Fruit fly (Drosophila melanogaster) whole organism, prepupa: ENCODE measurements around the gene CG42266.

Experiments used
- Blimp-1 ChIP-seq: fragments of 200-800 bp; sonication (Bioruptor generic); optimal IDR thresholded peaks from 3 replicates; lab custom pipeline; 2017; ENCODE audit warnings: missing biosample characterization, missing genetic modification characterization, mild to moderate bottlenecking, moderate library complexity, missing genetic modification reagents
- CG10631 ChIP-seq: fragments of 200-800 bp; sonication (Bioruptor generic); optimal IDR thresholded peaks from 2 replicates; lab custom pipeline; 2016; ENCODE audit warnings: missing biosample characterization, missing genetic modification characterization
- CG10669 ChIP-seq: fragments of 200-800 bp; sonication (Bioruptor generic); optimal IDR thresholded peaks from 3 replicates; lab custom pipeline; 2018; ENCODE audit warnings: missing biosample characterization, mild to moderate bottlenecking, missing genetic modification characterization, moderate library complexity
- CG11294 ChIP-seq: fragments of 200-800 bp; sonication (Bioruptor generic); IDR thresholded peaks from 2 replicates; pipeline ENCODE4 v1.3.6; 2022; ENCODE audit warnings: missing biosample characterization, missing genetic modification characterization
- CG11902 ChIP-seq: fragments of 200-800 bp; sonication (Bioruptor generic); optimal IDR thresholded peaks from 3 replicates; lab custom pipeline; 2016; ENCODE audit warnings: missing biosample characterization, missing genetic modification characterization
- CG15336 ChIP-seq: fragments of 200-800 bp; sonication (Bioruptor generic); IDR thresholded peaks from 2 replicates; pipeline ENCODE4 v1.3.6; 2022; ENCODE audit warnings: missing biosample characterization, missing genetic modification characterization
- CG16779 ChIP-seq: fragments of 200-800 bp; sonication (Bioruptor generic); optimal IDR thresholded peaks from 3 replicates; lab custom pipeline; 2017; ENCODE audit warnings: missing biosample characterization, mild to moderate bottlenecking, missing genetic modification characterization
- CG3032 ChIP-seq: fragments of 200-800 bp; optimal IDR thresholded peaks from 2 replicates; lab custom pipeline; 2019; ENCODE audit warnings: missing biosample characterization, mild to moderate bottlenecking, missing genetic modification characterization, moderate library complexity
- CG31627 ChIP-seq: fragments of 200-800 bp; sonication (Bioruptor generic); optimal IDR thresholded peaks from 3 replicates; lab custom pipeline; 2016; ENCODE audit warnings: missing biosample characterization, missing genetic modification characterization
- CG32006 ChIP-seq: fragments of 200-800 bp; sonication (Bioruptor generic); optimal IDR thresholded peaks from 3 replicates; lab custom pipeline; 2017; ENCODE audit warnings: missing biosample characterization, mild to moderate bottlenecking, missing genetic modification characterization
- CG4318 ChIP-seq: fragments of 200-800 bp; sonication (Bioruptor generic); optimal IDR thresholded peaks from 3 replicates; lab custom pipeline; 2017; ENCODE audit warnings: missing biosample characterization, mild to moderate bottlenecking, missing genetic modification characterization
- CG6163 ChIP-seq: fragments of 200-800 bp; sonication (Bioruptor generic); IDR thresholded peaks from 3 replicates; pipeline ENCODE4 v1.3.6; 2022; ENCODE audit warnings: missing biosample characterization, missing genetic modification characterization
- CG6276 ChIP-seq: fragments of 200-800 bp; sonication (Bioruptor generic); optimal IDR thresholded peaks from 2 replicates; lab custom pipeline; 2017; ENCODE audit warnings: missing biosample characterization, mild to moderate bottlenecking, missing genetic modification characterization
- CG6792 ChIP-seq: fragments of 200-800 bp; sonication (Bioruptor generic); optimal IDR thresholded peaks from 3 replicates; lab custom pipeline; 2016; ENCODE audit warnings: missing biosample characterization, missing genetic modification characterization
- CG6808 ChIP-seq: fragments of 200-800 bp; sonication (Bioruptor generic); optimal IDR thresholded peaks from 3 replicates; lab custom pipeline; 2017; ENCODE audit warnings: missing biosample characterization, missing genetic modification characterization, mild to moderate bottlenecking, moderate library complexity, missing genetic modification reagents
- CG8119 ChIP-seq: fragments of 200-800 bp; sonication (Bioruptor generic); IDR thresholded peaks from 3 replicates; pipeline ENCODE4 v1.3.6; 2022; ENCODE audit warnings: missing biosample characterization, missing genetic modification characterization
- CG8632 ChIP-seq: fragments of 200-800 bp; sonication (Bioruptor generic); optimal IDR thresholded peaks from 3 replicates; lab custom pipeline; 2016; ENCODE audit warnings: missing biosample characterization, missing genetic modification characterization
- CG9139 ChIP-seq: fragments of 200-800 bp; sonication (Bioruptor generic); optimal IDR thresholded peaks from 3 replicates; lab custom pipeline; 2017; ENCODE audit warnings: missing biosample characterization, mild to moderate bottlenecking, missing genetic modification characterization
- Eip75B ChIP-seq: fragments of 200-800 bp; sonication (Bioruptor generic); optimal IDR thresholded peaks from 3 replicates; lab custom pipeline; 2016; ENCODE audit warnings: missing biosample characterization, missing genetic modification characterization
- Eip78C ChIP-seq: fragments of 200-800 bp; sonication (Bioruptor generic); peaks from one replicate; lab custom pipeline; 2016; ENCODE audit warnings: missing biosample characterization, missing genetic modification characterization
- Eip93F ChIP-seq: fragments of 200-800 bp; sonication (Bioruptor generic); optimal IDR thresholded peaks from 2 replicates; lab custom pipeline; 2016; ENCODE audit warnings: missing biosample characterization, mild to moderate bottlenecking, missing genetic modification characterization
- Ets21C ChIP-seq: fragments of 200-800 bp; sonication (Bioruptor generic); optimal IDR thresholded peaks from 3 replicates; lab custom pipeline; 2016; ENCODE audit warnings: missing biosample characterization, missing genetic modification characterization
- Ets96B ChIP-seq: fragments of 200-800 bp; optimal IDR thresholded peaks from 2 replicates; lab custom pipeline; 2019; ENCODE audit warnings: missing biosample characterization, mild to moderate bottlenecking, missing genetic modification characterization, moderate library complexity
- Hr38 ChIP-seq: sonication (Bioruptor generic); optimal IDR thresholded peaks from 2 replicates; lab custom pipeline; 2016; ENCODE audit warnings: missing biosample characterization, missing genetic modification characterization
- Hr39 ChIP-seq: fragments of 200-800 bp; sonication (Bioruptor generic); optimal IDR thresholded peaks from 2 replicates; lab custom pipeline; 2016; ENCODE audit warnings: missing biosample characterization, missing genetic modification characterization
- Hr4 ChIP-seq: fragments of 200-800 bp; sonication (Bioruptor generic); optimal IDR thresholded peaks from 3 replicates; lab custom pipeline; 2016; ENCODE audit warnings: missing biosample characterization, missing genetic modification characterization
- Lpt ChIP-seq: fragments of 200-800 bp; sonication (Bioruptor generic); optimal IDR thresholded peaks from 3 replicates; lab custom pipeline; 2016; ENCODE audit warnings: missing biosample characterization, missing genetic modification characterization
- Met ChIP-seq: fragments of 200-800 bp; sonication (Bioruptor generic); optimal IDR thresholded peaks from 3 replicates; lab custom pipeline; 2016; ENCODE audit warnings: missing biosample characterization, missing genetic modification characterization
- OdsH ChIP-seq: fragments of 200-800 bp; sonication (Bioruptor generic); optimal IDR thresholded peaks from 3 replicates; lab custom pipeline; 2016; ENCODE audit warnings: missing biosample characterization, missing genetic modification characterization
- Smox ChIP-seq: fragments of 200-800 bp; sonication (Bioruptor generic); optimal IDR thresholded peaks from 3 replicates; lab custom pipeline; 2016; ENCODE audit warnings: missing biosample characterization, missing genetic modification characterization
- Sox15 ChIP-seq: fragments of 200-800 bp; sonication (Bioruptor generic); optimal IDR thresholded peaks from 3 replicates; lab custom pipeline; 2016; ENCODE audit warnings: missing biosample characterization, missing genetic modification characterization
- achi ChIP-seq: fragments of 200-800 bp; sonication (Bioruptor generic); optimal IDR thresholded peaks from 3 replicates; lab custom pipeline; 2016; ENCODE audit warnings: missing biosample characterization, missing genetic modification characterization
- acj6 ChIP-seq: fragments of 200-800 bp; sonication (Bioruptor generic); optimal IDR thresholded peaks from 3 replicates; lab custom pipeline; 2016; ENCODE audit warnings: missing biosample characterization, missing genetic modification characterization
- cyc ChIP-seq: fragments of 200-800 bp; sonication (Bioruptor generic); optimal IDR thresholded peaks from 3 replicates; lab custom pipeline; 2016; ENCODE audit warnings: missing biosample characterization, missing genetic modification characterization
- dac ChIP-seq: fragments of 200-800 bp; sonication (Bioruptor generic); optimal IDR thresholded peaks from 2 replicates; lab custom pipeline; 2017; ENCODE audit warnings: missing biosample characterization, mild to moderate bottlenecking, missing genetic modification characterization
- dsx ChIP-seq: fragments of 200-800 bp; optimal IDR thresholded peaks from 3 replicates; lab custom pipeline; 2019; ENCODE audit warnings: missing biosample characterization, mild to moderate bottlenecking, missing genetic modification characterization, moderate library complexity; ENCODE audit not compliant: poor library complexity, severe bottlenecking
- eg ChIP-seq: fragments of 200-800 bp; sonication (Bioruptor generic); IDR thresholded peaks from 3 replicates; pipeline ENCODE4 v1.3.6; 2022; ENCODE audit warnings: missing biosample characterization, missing genetic modification characterization
- esn ChIP-seq: fragments of 200-800 bp; sonication (Bioruptor generic); optimal IDR thresholded peaks from 2 replicates; lab custom pipeline; 2016; ENCODE audit warnings: missing biosample characterization, mild to moderate bottlenecking, missing genetic modification characterization, moderate library complexity
- fd59A ChIP-seq: fragments of 200-800 bp; sonication (Bioruptor generic); optimal IDR thresholded peaks from 2 replicates; lab custom pipeline; 2017; ENCODE audit warnings: missing biosample characterization, mild to moderate bottlenecking, missing genetic modification characterization, missing genetic modification reagents
- fd85E ChIP-seq: fragments of 200-800 bp; sonication (Bioruptor generic); optimal IDR thresholded peaks from 3 replicates; lab custom pipeline; 2016; ENCODE audit warnings: missing biosample characterization, missing genetic modification characterization
- fkh ChIP-seq: fragments of 200-800 bp; sonication (Bioruptor generic); optimal IDR thresholded peaks from 3 replicates; lab custom pipeline; 2017; ENCODE audit warnings: missing biosample characterization, mild to moderate bottlenecking, missing genetic modification characterization, moderate library complexity
- lz ChIP-seq: fragments of 200-800 bp; sonication (Bioruptor generic); optimal IDR thresholded peaks from 3 replicates; lab custom pipeline; 2016; ENCODE audit warnings: missing biosample characterization, missing genetic modification characterization
- net ChIP-seq: fragments of 200-800 bp; sonication (Bioruptor generic); optimal IDR thresholded peaks from 3 replicates; lab custom pipeline; 2016; ENCODE audit warnings: missing biosample characterization, missing genetic modification characterization
- spab ChIP-seq: fragments of 200-800 bp; sonication (Bioruptor generic); optimal IDR thresholded peaks from 2 replicates; lab custom pipeline; 2017; ENCODE audit warnings: missing biosample characterization, mild to moderate bottlenecking, missing genetic modification characterization, missing genetic modification reagents
- ss ChIP-seq, 2 experiments: fragments of 200-800 bp; sonication (Bioruptor generic); optimal IDR thresholded peaks; 2 replicates in 1 of 2; 3 replicates in 1 of 2; lab custom pipeline; 2017 to 2018; ENCODE audit warnings: mild to moderate bottlenecking in 2 of 2, missing biosample characterization in 2 of 2, missing genetic modification characterization in 2 of 2, moderate library complexity in 1 of 2
- svp ChIP-seq: fragments of 200-800 bp; sonication (Bioruptor generic); peaks from one replicate; lab custom pipeline; 2016; ENCODE audit warnings: missing biosample characterization, missing genetic modification characterization
- topi ChIP-seq: fragments of 200-800 bp; sonication (Bioruptor generic); optimal IDR thresholded peaks from 3 replicates; lab custom pipeline; 2016; ENCODE audit warnings: missing biosample characterization, missing genetic modification characterization
- vri ChIP-seq: fragments of 200-800 bp; sonication (Bioruptor generic); optimal IDR thresholded peaks from 3 replicates; lab custom pipeline; 2016; ENCODE audit warnings: missing biosample characterization, mild to moderate bottlenecking, missing genetic modification characterization

CG42266 gene

DNA sequence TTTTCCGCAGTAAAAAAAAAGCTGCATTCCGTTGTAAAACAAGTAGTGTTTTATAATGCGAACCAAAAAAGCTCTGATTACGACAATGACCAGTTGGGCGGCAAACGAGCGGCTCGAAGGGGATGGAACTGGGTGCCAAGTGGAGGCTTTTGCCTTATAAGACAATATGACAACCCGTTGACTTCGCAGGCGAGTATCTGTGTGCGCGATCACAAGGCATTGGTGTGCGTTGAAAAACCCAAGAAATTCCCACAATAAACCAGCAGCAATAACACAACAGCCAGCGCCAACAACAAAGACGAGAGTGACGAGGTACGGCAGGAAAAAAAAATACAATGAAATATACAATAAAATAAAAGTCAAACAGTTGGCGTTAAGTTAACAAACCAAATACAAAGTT lies 25.1 kb downstream of the CG42266 start (continued):
- TF ChIP-seq topi (GFP tag; lab: Kevin White, UChicago) (no peak), CG8632 (GFP tag; lab: Kevin White, UChicago) (no peak), CG9139 (GFP tag; lab: Kevin White, UChicago) (no peak), Eip75B (GFP tag; lab: Kevin White, UChicago) (no peak), ss (GFP tag; optimal IDR thresholded peaks at IDR 0.05; lab: Kevin White, UChicago) (peak in 1 of 2 experiments; percentile 78), cyc (GFP tag; lab: Kevin White, UChicago) (no peak), acj6 (no peak), CG10669 (GFP tag; lab: Kevin White, UChicago) (no peak), Hr38 (no peak), Sox15 (no peak), CG16779 (tag; lab: Kevin White, UChicago) (no peak), CG11294 (GFP tag; lab: Robert Waterston, UW) (no peak), achi (no peak), dsx (GFP tag; lab: Kevin White, UChicago) (peak; percentile 53), CG6163 (GFP tag; lab: Robert Waterston, UW) (peak; percentile 62), fkh (peak; percentile 62), Met (GFP tag; lab: Kevin White, UChicago) (no peak), net (no peak), CG8119 (GFP tag; lab: Robert Waterston, UW) (peak; percentile 28; the same call in 2 of the 3 replicates), CG3032 (tag; lab: Kevin White, UChicago) (peak; percentile 10), CG4318 (no peak), CG6792 (GFP tag; lab: Kevin White, UChicago) (no peak)

DNA sequence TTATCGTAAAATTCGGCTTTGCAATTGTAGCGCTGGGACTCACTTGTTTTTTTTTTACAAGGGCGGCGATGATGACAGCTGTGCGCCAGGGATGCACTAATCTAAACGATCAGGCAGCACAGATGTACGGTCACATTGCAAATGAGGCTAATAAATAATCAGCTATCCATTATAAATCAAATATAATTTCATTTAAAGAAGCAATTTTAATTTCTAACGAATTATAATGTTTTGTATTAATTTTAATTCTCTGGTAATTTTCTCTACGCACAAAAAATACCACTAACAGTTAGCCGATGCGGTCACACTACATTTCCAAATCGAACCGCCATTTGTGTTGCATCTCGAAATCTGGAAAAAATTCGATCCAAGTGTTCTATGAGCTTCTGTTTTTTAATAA lies 29.5 kb downstream of the CG42266 start, which contains the start of the genes cni and fzy:
cni (minus strand) TSS at position 79 of the 400 bp plus-strand sequence.
fzy (plus strand) TSS at position 309 of the 400 bp plus-strand sequence.
- TF ChIP-seq Blimp-1 (GFP tag; lab: Kevin White, UChicago) (no peak), fd85E (no peak), vri (GFP tag; lab: Kevin White, UChicago) (no peak), CG11294 (GFP tag; lab: Robert Waterston, UW) (no peak), topi (GFP tag; lab: Kevin White, UChicago) (no peak), Hr38 (no peak), Ets96B (tag; lab: Kevin White, UChicago) (no peak), lz (GFP tag; lab: Kevin White, UChicago) (peak; percentile 26), ss (GFP tag; optimal IDR thresholded peaks at IDR 0.05; lab: Kevin White, UChicago) (no peak), eg (GFP tag; lab: Robert Waterston, UW) (no peak), fkh (no peak), CG6792 (GFP tag; lab: Kevin White, UChicago) (no peak), CG31627 (GFP tag; lab: Kevin White, UChicago) (peak; percentile 23), spab (GFP tag; lab: Kevin White, UChicago) (no peak), Eip75B (GFP tag; lab: Kevin White, UChicago) (no peak), CG10669 (GFP tag; lab: Kevin White, UChicago) (no peak), svp (GFP tag; lab: Kevin White, UChicago) (no peak), CG6808 (GFP tag; lab: Kevin White, UChicago) (no peak), CG4318 (no peak), achi (peak; percentile 74), CG16779 (tag; lab: Kevin White, UChicago) (no peak), Hr4 (GFP tag; lab: Kevin White, UChicago) (no peak), Hr39 (GFP tag; lab: Kevin White, UChicago) (no peak), CG6163 (GFP tag; lab: Robert Waterston, UW) (no peak), Eip93F (GFP tag; lab: Kevin White, UChicago) (peak; percentile 59), CG3032 (tag; lab: Kevin White, UChicago) (peak; percentile 23), Smox (no peak), fd59A (no peak), CG6276 (GFP tag; lab: Kevin White, UChicago) (no peak), cyc (GFP tag; lab: Kevin White, UChicago) (peak; percentile 42), Lpt (GFP tag; lab: Kevin White, UChicago) (no peak), acj6 (no peak), CG11902 (no peak), esn (GFP tag; lab: Kevin White, UChicago) (peak; percentile 30), CG32006 (GFP tag; lab: Kevin White, UChicago) (no peak), CG10631 (no peak), Ets21C (no peak), Sox15 (no peak), Met (GFP tag; lab: Kevin White, UChicago) (no peak), dac (GFP tag; lab: Kevin White, UChicago) (no peak), Eip78C (GFP tag; lab: Kevin White, UChicago) (no peak), CG8632 (GFP tag; lab: Kevin White, UChicago) (no peak), OdsH (GFP tag; lab: Kevin White, UChicago) (no peak), CG9139 (GFP tag; lab: Kevin White, UChicago) (no peak), CG15336 (GFP tag; lab: Robert Waterston, UW) (no peak)
